Worm (Caenorhabditis elegans) whole organism, L2 larva: ENCODE data around the gene clec-1.

ENCODE experiments used
- fos-1 ChIP-seq: fragments of 150-350 bp; optimal IDR thresholded peaks from 2 replicates; lab custom pipeline; 2014; ENCODE audit warnings: missing biosample characterization, missing genetic modification characterization
- lin-13 ChIP-seq: fragments of 150-350 bp; optimal IDR thresholded peaks from 2 replicates; lab custom pipeline; 2014; ENCODE audit warnings: missing biosample characterization, missing genetic modification reagents, missing genetic modification characterization
- lin-39 ChIP-seq: fragments of 150-350 bp; optimal IDR thresholded peaks from 2 replicates; lab custom pipeline; 2014; ENCODE audit warnings: missing biosample characterization, missing genetic modification reagents, missing genetic modification characterization
- nhr-25 ChIP-seq: fragments of 150-350 bp; sonication (generic microtip); optimal IDR thresholded peaks from 3 replicates; lab custom pipeline; 2014; ENCODE audit warnings: missing biosample characterization, missing genetic modification characterization
- sma-3 ChIP-seq: sonication (generic microtip); optimal IDR thresholded peaks from 2 replicates; lab custom pipeline; 2016; ENCODE audit warnings: missing genetic modification reagents, missing genetic modification characterization, missing compliant biosample characterization
- zag-1 ChIP-seq: fragments of 150-350 bp; optimal IDR thresholded peaks from 2 replicates; lab custom pipeline; 2014; ENCODE audit warnings: missing biosample characterization, missing genetic modification characterization
- ztf-11 ChIP-seq: sonication (generic microtip); optimal IDR thresholded peaks from 2 replicates; lab custom pipeline; 2017; ENCODE audit warnings: missing biosample characterization, missing genetic modification characterization

ce11 chrV:5712652-5713051 is 12.7 kb downstream of the clec-1 start, which contains the start of gene gcst-1:
- TF ChIP-seq sma-3 (GFP tag; lab: Kevin White, UChicago): no peak
- no peak for TF ChIP-seq zag-1
- no peak for TF ChIP-seq lin-13
- TF ChIP-seq fos-1: peak; percentile 78
- TF ChIP-seq ztf-11: no peak
- TF ChIP-seq nhr-25: no peak
- no peak for TF ChIP-seq lin-39 (tag; lab: Kevin White, UChicago)
